Worm (Caenorhabditis elegans) whole organism, L3 larva: ENCODE data around the gene cyp-33B1.

Experiments
- R02D3.7 ChIP-seq: fragments of 150-350 bp; optimal IDR thresholded peaks from 2 replicates; lab custom pipeline; 2014; ENCODE audit warnings: missing biosample characterization, missing genetic modification characterization
- ZK546.5 ChIP-seq: sonication (generic microtip); optimal IDR thresholded peaks from 2 replicates; lab custom pipeline; 2017; ENCODE audit warnings: missing biosample characterization, missing genetic modification characterization
- aly-2 ChIP-seq: fragments of 150-350 bp; optimal IDR thresholded peaks from 2 replicates; lab custom pipeline; 2014; ENCODE audit warnings: missing biosample characterization, missing genetic modification characterization
- ama-1 ChIP-seq: fragments of 150-350 bp; optimal IDR thresholded peaks from 2 replicates; lab custom pipeline; 2018
- ceh-16 ChIP-seq: sonication (generic microtip); optimal IDR thresholded peaks from 2 replicates; lab custom pipeline; 2017; ENCODE audit warnings: missing biosample characterization, missing genetic modification characterization
- ceh-28 ChIP-seq: fragments of 150-350 bp; optimal IDR thresholded peaks from 2 replicates; lab custom pipeline; 2014; ENCODE audit warnings: missing biosample characterization, missing genetic modification reagents, missing genetic modification characterization
- ceh-82 ChIP-seq: fragments of 150-350 bp; optimal IDR thresholded peaks from 2 replicates; lab custom pipeline; 2014; ENCODE audit warnings: missing biosample characterization, missing genetic modification characterization
- ceh-9 ChIP-seq: sonication (generic microtip); optimal IDR thresholded peaks from 2 replicates; lab custom pipeline; 2018; ENCODE audit warnings: missing biosample characterization, missing genetic modification characterization
- daf-12 ChIP-seq: fragments of 150-350 bp; optimal IDR thresholded peaks from 2 replicates; lab custom pipeline; 2014; ENCODE audit warnings: missing biosample characterization, missing genetic modification reagents, missing genetic modification characterization
- egl-5 ChIP-seq: fragments of 150-350 bp; optimal IDR thresholded peaks from 2 replicates; lab custom pipeline; 2017; ENCODE audit warnings: missing biosample characterization, missing genetic modification reagents, missing genetic modification characterization, inconsistent platforms
- elt-2 ChIP-seq: sonication (generic microtip); optimal IDR thresholded peaks from 2 replicates; lab custom pipeline; 2016; ENCODE audit warnings: missing genetic modification reagents, mild to moderate bottlenecking, missing genetic modification characterization, missing compliant biosample characterization
- elt-3 ChIP-seq, 3 experiments: fragments of 150-350 bp in 1 of 3; sonication (generic microtip) in 2 of 3; optimal IDR thresholded peaks; 2 replicates in 2 of 3; 4 replicates in 1 of 3; lab custom pipeline; 2014 to 2017; ENCODE audit warnings: missing biosample characterization in 3 of 3, missing genetic modification characterization in 3 of 3
- eor-1 ChIP-seq, 2 experiments: fragments of 150-350 bp; optimal IDR thresholded peaks; 2 replicates each; lab custom pipeline; 2014 to 2018; ENCODE audit warnings: missing biosample characterization in 2 of 2, missing genetic modification characterization in 2 of 2
- fkh-10 ChIP-seq: sonication (generic microtip); optimal IDR thresholded peaks from 2 replicates; lab custom pipeline; 2017; ENCODE audit warnings: missing biosample characterization, missing genetic modification reagents, missing genetic modification characterization
- fos-1 ChIP-seq: fragments of 150-350 bp; optimal IDR thresholded peaks from 2 replicates; lab custom pipeline; 2014; ENCODE audit warnings: missing biosample characterization, missing genetic modification characterization
- hmg-11 ChIP-seq: sonication (generic microtip); optimal IDR thresholded peaks from 2 replicates; lab custom pipeline; 2016; ENCODE audit warnings: missing genetic modification characterization, missing compliant biosample characterization
- jun-1 ChIP-seq: fragments of 150-350 bp; optimal IDR thresholded peaks from 2 replicates; lab custom pipeline; 2014; ENCODE audit warnings: missing biosample characterization, missing genetic modification reagents, missing genetic modification characterization
- lin-15B ChIP-seq: fragments of 150-350 bp; optimal IDR thresholded peaks from 2 replicates; lab custom pipeline; 2014; ENCODE audit warnings: missing biosample characterization, missing genetic modification characterization
- lin-39 ChIP-seq: fragments of 150-350 bp; optimal IDR thresholded peaks from 2 replicates; lab custom pipeline; 2018; ENCODE audit warnings: missing biosample characterization, missing genetic modification reagents, missing genetic modification characterization
- lsy-12 ChIP-seq: sonication (generic microtip); optimal IDR thresholded peaks from 2 replicates; lab custom pipeline; 2016; ENCODE audit warnings: mild to moderate bottlenecking, missing genetic modification characterization, missing compliant biosample characterization
- mdl-1 ChIP-seq: fragments of 150-350 bp; optimal IDR thresholded peaks from 2 replicates; lab custom pipeline; 2014; ENCODE audit warnings: missing biosample characterization, missing genetic modification characterization
- nfya-1 ChIP-seq: sonication (generic microtip); optimal IDR thresholded peaks from 2 replicates; lab custom pipeline; 2017; ENCODE audit warnings: missing genetic modification characterization, mild to moderate bottlenecking, missing compliant biosample characterization, antibody characterized with exemption, moderate library complexity; ENCODE audit not compliant: insufficient read depth
- nhr-11 ChIP-seq: fragments of 150-350 bp; optimal IDR thresholded peaks from 2 replicates; lab custom pipeline; 2014; ENCODE audit warnings: missing biosample characterization, missing genetic modification characterization
- nhr-12 ChIP-seq: fragments of 150-350 bp; optimal IDR thresholded peaks from 2 replicates; lab custom pipeline; 2014; ENCODE audit warnings: missing biosample characterization, missing genetic modification characterization
- nhr-23 ChIP-seq: fragments of 150-350 bp; optimal IDR thresholded peaks from 2 replicates; lab custom pipeline; 2014; ENCODE audit warnings: missing biosample characterization, missing genetic modification reagents, missing genetic modification characterization
- nhr-237 ChIP-seq: fragments of 150-350 bp; optimal IDR thresholded peaks from 2 replicates; lab custom pipeline; 2014; ENCODE audit warnings: missing biosample characterization, missing genetic modification characterization
- nhr-25 ChIP-seq: sonication (generic microtip); optimal IDR thresholded peaks from 2 replicates; lab custom pipeline; 2017; ENCODE audit warnings: missing biosample characterization, missing genetic modification characterization
- nhr-43 ChIP-seq: sonication (generic microtip); optimal IDR thresholded peaks from 2 replicates; lab custom pipeline; 2016; ENCODE audit warnings: mild to moderate bottlenecking, missing genetic modification characterization, missing compliant biosample characterization; ENCODE audit not compliant: poor library complexity, severe bottlenecking
- nhr-67 ChIP-seq: fragments of 150-350 bp; optimal IDR thresholded peaks from 2 replicates; lab custom pipeline; 2014; ENCODE audit warnings: missing biosample characterization, missing genetic modification characterization
- nhr-76 ChIP-seq: fragments of 150-350 bp; sonication (generic microtip); optimal IDR thresholded peaks from 5 replicates; lab custom pipeline; 2014; ENCODE audit warnings: missing biosample characterization, missing genetic modification characterization
- pha-4 ChIP-seq: fragments of 150-350 bp; optimal IDR thresholded peaks from 2 replicates; lab custom pipeline; 2014; ENCODE audit warnings: missing biosample characterization, missing genetic modification reagents, missing genetic modification characterization
- pqm-1 ChIP-seq: fragments of 150-350 bp; optimal IDR thresholded peaks from 2 replicates; lab custom pipeline; 2017; ENCODE audit warnings: missing biosample characterization, missing genetic modification characterization, inconsistent platforms
- sea-2 ChIP-seq: fragments of 150-350 bp; sonication (generic microtip); optimal IDR thresholded peaks from 4 replicates; lab custom pipeline; 2014; ENCODE audit warnings: missing biosample characterization, missing genetic modification reagents, missing genetic modification characterization
- snpc-4 ChIP-seq: fragments of 150-350 bp; optimal IDR thresholded peaks from 2 replicates; lab custom pipeline; 2014; ENCODE audit warnings: missing biosample characterization, missing genetic modification characterization
- tbx-2 ChIP-seq: sonication (generic microtip); optimal IDR thresholded peaks from 2 replicates; lab custom pipeline; 2016; ENCODE audit warnings: mild to moderate bottlenecking, missing genetic modification characterization, missing compliant biosample characterization
- unc-39 ChIP-seq: sonication (generic microtip); optimal IDR thresholded peaks from 4 replicates; lab custom pipeline; 2017; ENCODE audit warnings: missing biosample characterization, missing genetic modification characterization
- zag-1 ChIP-seq: fragments of 150-350 bp; optimal IDR thresholded peaks from 2 replicates; lab custom pipeline; 2014; ENCODE audit warnings: missing biosample characterization, missing genetic modification characterization
- ztf-11 ChIP-seq: fragments of 150-350 bp; optimal IDR thresholded peaks from 2 replicates; lab custom pipeline; 2014; ENCODE audit warnings: missing biosample characterization, missing genetic modification characterization

Gene cyp-33B1

DNA sequence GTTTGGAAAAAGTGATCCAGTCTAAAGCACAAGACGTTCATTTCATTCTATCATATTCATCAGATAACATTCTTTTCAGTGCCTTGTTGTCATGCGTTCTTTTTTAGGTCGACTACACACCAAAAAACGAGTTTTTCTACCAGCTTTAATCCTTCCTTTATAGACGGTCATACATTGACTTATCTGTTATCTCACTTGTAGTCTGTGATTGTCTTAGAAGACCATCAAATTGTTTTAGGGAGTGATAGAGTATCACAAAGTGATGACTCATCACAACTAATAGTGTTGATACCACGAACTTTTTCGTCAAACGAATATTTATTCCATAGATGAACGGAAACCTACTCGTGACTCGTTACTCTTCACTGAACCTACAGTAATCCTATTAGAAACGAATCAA is 44.7 kb downstream of the cyp-33B1 start:
- peak; percentile 22 for TF ChIP-seq tbx-2
- TF ChIP-seq nhr-25 (tag; lab: Kevin White, UChicago), result peak; percentile 73
- TF ChIP-seq nhr-23 (tag; lab: Kevin White, UChicago), result peak; percentile 89
- peak; percentile 43 for TF ChIP-seq jun-1 (tag; lab: Kevin White, UChicago)
- TF ChIP-seq nfya-1, result no peak
- no peak for TF ChIP-seq nhr-12 (tag; lab: Kevin White, UChicago)
- TF ChIP-seq unc-39 (tag; lab: Kevin White, UChicago), result no peak
- TF ChIP-seq pqm-1 (tag; lab: Kevin White, UChicago), result peak; percentile 15
- peak; percentile 34 for TF ChIP-seq elt-2
- TF ChIP-seq elt-3 (tag; optimal IDR thresholded peaks at IDR 0.05; lab: Kevin White, UChicago), result peak in 1 of 3 experiments; percentile 84
- TF ChIP-seq nhr-43, result peak; percentile 88
- peak; percentile 58 for TF ChIP-seq ceh-28 (tag; lab: Kevin White, UChicago)

ce11 chrV:9088758-9089157 is 47.6 kb downstream of the cyp-33B1 start:
- TF ChIP-seq snpc-4 (peak; percentile 10), pqm-1 (tag; lab: Kevin White, UChicago) (no peak), ama-1 (lab: Kevin White, UChicago) (peak; percentile 99), R02D3.7 (tag; lab: Kevin White, UChicago) (no peak), lin-15B (no peak), daf-12 (tag; lab: Kevin White, UChicago) (no peak), nhr-237 (tag; lab: Kevin White, UChicago) (no peak), ztf-11 (no peak), ceh-9 (tag; lab: Kevin White, UChicago) (no peak), aly-2 (tag; lab: Kevin White, UChicago) (no peak), nhr-11 (no peak), nhr-23 (tag; lab: Kevin White, UChicago) (no peak), elt-2 (no peak), ceh-82 (tag; lab: Kevin White, UChicago) (no peak), fkh-10 (no peak), zag-1 (tag; lab: Kevin White, UChicago) (no peak), elt-3 (tag; optimal IDR thresholded peaks at IDR 0.05; lab: Kevin White, UChicago) (no peak), lsy-12 (peak; percentile 42), mdl-1 (tag; lab: Kevin White, UChicago) (no peak), nfya-1 (peak; percentile 48), nhr-67 (tag; lab: Kevin White, UChicago) (no peak), fos-1 (tag; lab: Kevin White, UChicago) (no peak), nhr-43 (no peak), ZK546.5 (tag; lab: Kevin White, UChicago) (no peak), ceh-16 (no peak), eor-1 (tag; optimal IDR thresholded peaks at IDR 0.05; lab: Kevin White, UChicago) (no peak), hmg-11 (tag; lab: Kevin White, UChicago) (no peak), pha-4 (no peak), nhr-76 (tag; lab: Kevin White, UChicago) (no peak), egl-5 (tag; lab: Kevin White, UChicago) (no peak), unc-39 (tag; lab: Kevin White, UChicago) (no peak), sea-2 (GFP tag; lab: Kevin White, UChicago) (no peak)
- TF ChIP-seq, all 47 proteins: peak for 4

DNA sequence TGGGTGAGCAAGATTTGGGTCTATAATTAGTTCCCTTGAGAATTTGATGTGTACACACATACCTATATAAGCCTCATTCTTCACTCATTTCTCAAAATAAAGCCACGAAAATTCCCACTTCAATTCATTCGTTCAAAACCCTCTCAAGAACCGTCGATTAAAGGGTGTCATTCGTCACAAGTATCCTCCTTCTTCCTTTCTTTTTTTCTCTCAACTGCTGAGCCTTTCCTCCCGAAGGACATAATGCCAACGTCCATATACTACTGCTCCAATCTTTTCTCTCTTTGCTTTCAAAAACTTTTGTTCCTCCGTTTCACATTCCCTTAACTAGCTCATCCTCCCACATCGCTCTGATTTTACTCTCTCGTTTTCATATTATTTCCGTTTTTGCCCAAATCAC is 51.1 kb downstream of the cyp-33B1 start, which contains the start of gene T27E4.1:
Gene T27E4.1 (plus strand): TSS at position 137 of the 400 bp plus-strand sequence.
- TF ChIP-seq lin-39 (tag; lab: Kevin White, UChicago), result peak; percentile 44
- no peak for TF ChIP-seq pqm-1 (tag; lab: Kevin White, UChicago)
- TF ChIP-seq, all 47 proteins: peak for 1
